Fruit fly (Drosophila melanogaster): ENCODE data around the gene ft.

- no peak for TF ChIP-seq Crg-1 (GFP tag; optimal IDR thresholded peaks at IDR 0.05)
- TF ChIP-seq cnc (optimal IDR thresholded peaks at IDR 0.05), result no peak
- TF ChIP-seq CG14711 (tag; optimal IDR thresholded peaks at IDR 0.05), result no peak
- TF ChIP-seq CG33017 (tag; optimal IDR thresholded peaks at IDR 0.05), result no peak
- TF ChIP-seq pad (GFP tag; optimal IDR thresholded peaks at IDR 0.05), result no peak
- TF ChIP-seq Mnt (GFP tag; optimal IDR thresholded peaks at IDR 0.05), result no peak
- TF ChIP-seq bab1 (GFP tag; optimal IDR thresholded peaks at IDR 0.05), result no peak
- no peak for TF ChIP-seq CG1620 (GFP tag; optimal IDR thresholded peaks at IDR 0.05)
- no peak for TF ChIP-seq tj (GFP tag; optimal IDR thresholded peaks at IDR 0.05)
- no peak for TF ChIP-seq CG12768 (GFP tag; optimal IDR thresholded peaks at IDR 0.05)
- no peak for TF ChIP-seq Clk (GFP tag; optimal IDR thresholded peaks at IDR 0.05)
- TF ChIP-seq ovo (GFP tag; optimal IDR thresholded peaks at IDR 0.05), result no peak
Observed at dm6 chr2L:4230562-4230961, 9.0 kb upstream of the ft start.

All from whole organism, adult.